Fruit fly (Drosophila melanogaster): ENCODE results near the gene CG8292.

DNA sequence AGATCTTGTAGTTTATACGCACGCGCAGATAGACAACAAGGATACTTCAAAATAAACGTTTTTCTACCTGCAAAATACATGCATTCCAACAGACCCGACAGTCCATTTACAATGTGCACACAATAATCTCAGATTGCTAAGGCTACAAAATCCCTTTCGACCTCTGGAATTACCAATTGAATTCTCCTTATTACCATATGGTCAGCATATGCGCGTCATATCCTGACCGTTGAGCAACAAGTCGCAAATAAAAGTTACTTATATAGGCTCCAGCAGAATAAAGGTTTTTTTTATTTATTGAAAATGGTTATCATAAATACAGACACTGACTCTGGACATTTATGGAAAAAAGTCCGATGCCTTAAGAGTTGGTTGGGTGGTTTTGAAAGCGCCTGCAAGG lies 8.5 kb downstream of the CG8292 start:
- TF ChIP-seq Sin3A (optimal IDR thresholded peaks at IDR 0.05) (no peak), Myc (optimal IDR thresholded peaks at IDR 0.05) (no peak), psq (optimal IDR thresholded peaks at IDR 0.05) (no peak)

All from Kc167 (cell line).